Worm (Caenorhabditis elegans): Measurements from ENCODE around the gene F10C2.7.

F10C2.7 gene

ce11 chrV:12045132-12045531, 8.6 kb upstream of the F10C2.7 start, which contains the start of gene F10C2.5:
Gene F10C2.5, plus strand, starts transcription at chrV:12045432.
- no peak for TF ChIP-seq ZK546.5 (tag; optimal IDR thresholded peaks at IDR 0.05)
- no peak for TF ChIP-seq unc-39 (tag; optimal IDR thresholded peaks at IDR 0.05)
- TF ChIP-seq nhr-6 (tag; optimal IDR thresholded peaks at IDR 0.05) = no peak
- TF ChIP-seq ceh-16 (tag; optimal IDR thresholded peaks at IDR 0.05) = no peak
- no peak for TF ChIP-seq gmeb-1 (tag; optimal IDR thresholded peaks at IDR 0.05)
- no peak for TF ChIP-seq unc-55 (GFP tag; optimal IDR thresholded peaks at IDR 0.05)
- no peak for TF ChIP-seq mdl-1 (tag; optimal IDR thresholded peaks at IDR 0.05)
- no peak for TF ChIP-seq mab-5 (tag; optimal IDR thresholded peaks at IDR 0.05)
- no peak for TF ChIP-seq lsy-2 (tag; optimal IDR thresholded peaks at IDR 0.05)
- no peak for TF ChIP-seq skn-1 (tag; optimal IDR thresholded peaks at IDR 0.05)
- no peak for TF ChIP-seq mbf-1 (tag; optimal IDR thresholded peaks at IDR 0.05)
- TF ChIP-seq sma-3 (GFP tag; optimal IDR thresholded peaks at IDR 0.05) = no peak
- no peak for TF ChIP-seq nhr-25 (tag; optimal IDR thresholded peaks at IDR 0.05)
- TF ChIP-seq ztf-4 (tag; optimal IDR thresholded peaks at IDR 0.05) = no peak
- TF ChIP-seq nhr-129 (tag; optimal IDR thresholded peaks at IDR 0.05) = no peak
- TF ChIP-seq nhr-10 (tag; optimal IDR thresholded peaks at IDR 0.05) = no peak
- no peak for TF ChIP-seq egl-27 (tag; optimal IDR thresholded peaks at IDR 0.05)

- TF ChIP-seq snpc-4 (tag; optimal IDR thresholded peaks at IDR 0.05) (peak; percentile 57), nhr-25 (tag; optimal IDR thresholded peaks at IDR 0.05) (no peak)
These were observed 6.0 kb upstream of the F10C2.7 start for ce11 chrV:12047735-12048134.

ce11 chrV:12048445-12048844, 5.3 kb upstream of the F10C2.7 start, which contains the start of gene dars-2:
Gene dars-2, plus strand, starts transcription at chrV:12048745.
- TF ChIP-seq R02D3.7 (tag; optimal IDR thresholded peaks at IDR 0.05) (no peak), peb-1 (tag; optimal IDR thresholded peaks at IDR 0.05) (no peak), sma-9 (GFP tag; optimal IDR thresholded peaks at IDR 0.05) (no peak), sma-9 (tag; optimal IDR thresholded peaks at IDR 0.05) (no peak), elt-3 (tag; optimal IDR thresholded peaks at IDR 0.05) (no peak), unc-55 (GFP tag; optimal IDR thresholded peaks at IDR 0.05) (no peak), lsy-2 (tag; optimal IDR thresholded peaks at IDR 0.05) (no peak), lin-13 (GFP tag; optimal IDR thresholded peaks at IDR 0.05) (no peak), skn-1 (tag; optimal IDR thresholded peaks at IDR 0.05) (no peak), ztf-11 (tag; optimal IDR thresholded peaks at IDR 0.05) (no peak), mbf-1 (tag; optimal IDR thresholded peaks at IDR 0.05) (no peak), sem-4 (tag; optimal IDR thresholded peaks at IDR 0.05) (no peak), zag-1 (tag; optimal IDR thresholded peaks at IDR 0.05) (no peak), unc-62 (GFP tag; optimal IDR thresholded peaks at IDR 0.05) (no peak), dmd-4 (tag; optimal IDR thresholded peaks at IDR 0.05) (no peak), F13H6.1 (tag; optimal IDR thresholded peaks at IDR 0.05) (no peak), nhr-237 (tag; optimal IDR thresholded peaks at IDR 0.05) (no peak), ceh-82 (tag; optimal IDR thresholded peaks at IDR 0.05) (no peak), fos-1 (tag; optimal IDR thresholded peaks at IDR 0.05) (no peak), blmp-1 (tag; optimal IDR thresholded peaks at IDR 0.05; ENCODE audit: insufficient read depth) (no peak), ama-1 (optimal IDR thresholded peaks at IDR 0.05) (no peak)

- no peak for TF ChIP-seq zag-1 (tag; optimal IDR thresholded peaks at IDR 0.05)
- no peak for TF ChIP-seq aly-2 (tag; optimal IDR thresholded peaks at IDR 0.05)
- TF ChIP-seq nhr-6 (tag; optimal IDR thresholded peaks at IDR 0.05) = no peak
- no peak for TF ChIP-seq fos-1 (tag; optimal IDR thresholded peaks at IDR 0.05)
- TF ChIP-seq egl-27 (tag; optimal IDR thresholded peaks at IDR 0.05) = no peak
- no peak for TF ChIP-seq snpc-4 (tag; optimal IDR thresholded peaks at IDR 0.05)
- no peak for TF ChIP-seq crh-2 (tag; optimal IDR thresholded peaks at IDR 0.05)
- no peak for TF ChIP-seq gmeb-1 (tag; optimal IDR thresholded peaks at IDR 0.05)
- no peak for TF ChIP-seq lin-39 (tag; optimal IDR thresholded peaks at IDR 0.05)
- no peak for TF ChIP-seq peb-1 (tag; optimal IDR thresholded peaks at IDR 0.05)
- no peak for TF ChIP-seq ama-1 (optimal IDR thresholded peaks at IDR 0.05)
- TF ChIP-seq R02D3.7 (tag; optimal IDR thresholded peaks at IDR 0.05) = no peak
- no peak for TF ChIP-seq ZK546.5 (tag; optimal IDR thresholded peaks at IDR 0.05)
- no peak for TF ChIP-seq F13H6.1 (tag; optimal IDR thresholded peaks at IDR 0.05)
These were observed 6.0 kb downstream of the F10C2.7 start, which contains the start of gene R07B7.2 for ce11 chrV:12059719-12060118. Gene R07B7.2, minus strand, starts transcription at chrV:12059753.

Data from whole organism, L2 larva.